Fruit fly (Drosophila melanogaster): Measurements from ENCODE around the gene CG8460.

DNA sequence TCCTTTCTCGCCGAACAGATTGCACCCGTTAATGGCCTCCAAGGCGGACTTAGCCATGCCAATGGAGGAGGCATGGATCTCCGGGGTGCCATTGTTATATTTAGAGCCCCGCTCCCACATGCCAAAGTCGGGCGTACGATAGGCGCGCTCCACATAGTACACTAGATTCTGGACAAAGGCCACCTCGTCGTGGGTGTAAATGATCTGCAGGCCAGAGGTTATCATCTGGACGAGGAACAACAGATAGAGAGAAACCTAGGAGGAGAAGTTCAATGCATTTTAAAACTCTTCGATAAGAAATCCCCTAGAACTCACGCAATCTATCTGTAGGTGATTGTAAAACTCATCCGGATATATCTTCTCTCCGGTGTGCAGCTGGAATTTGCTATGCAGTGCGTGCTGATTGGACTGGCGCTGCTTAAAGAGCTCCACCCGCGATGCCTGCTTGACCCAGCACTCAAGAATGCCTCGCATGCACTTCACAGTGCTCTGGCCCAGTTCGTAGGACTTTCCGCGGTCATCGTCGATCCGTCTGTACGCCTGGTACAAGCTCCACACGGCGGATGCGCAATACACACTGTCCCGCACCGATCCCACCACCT, 1.2 kb upstream of the CG8460 start:
- no peak for TF ChIP-seq Hr83 (GFP tag; optimal IDR thresholded peaks at IDR 0.05; ENCODE audit: poor library complexity, severe bottlenecking)
- TF ChIP-seq lola (GFP tag; optimal IDR thresholded peaks at IDR 0.05): no peak
- TF ChIP-seq Hr78 (GFP tag; optimal IDR thresholded peaks at IDR 0.05): no peak
- TF ChIP-seq CrebA (GFP tag; optimal IDR thresholded peaks at IDR 0.05; ENCODE audit: borderline replicate concordance): no peak
- no peak for TF ChIP-seq sage (GFP tag; optimal IDR thresholded peaks at IDR 0.05)
- no peak for TF ChIP-seq rgr (GFP tag; optimal IDR thresholded peaks at IDR 0.05)
- no peak for TF ChIP-seq Rel (GFP tag; optimal IDR thresholded peaks at IDR 0.05)
- no peak for TF ChIP-seq Rel (tag; optimal IDR thresholded peaks at IDR 0.05)
- TF ChIP-seq ey (GFP tag; optimal IDR thresholded peaks at IDR 0.05): no peak
- TF ChIP-seq Dif (GFP tag; optimal IDR thresholded peaks at IDR 0.05; ENCODE audit: partially characterized antibody): no peak
- no peak for TF ChIP-seq brk (GFP tag; optimal IDR thresholded peaks at IDR 0.05)
- no peak for TF ChIP-seq tai (GFP tag; optimal IDR thresholded peaks at IDR 0.05)
